Fruit fly (Drosophila melanogaster): Measurements from ENCODE around the gene Pcp.

The Pcp gene

DNA sequence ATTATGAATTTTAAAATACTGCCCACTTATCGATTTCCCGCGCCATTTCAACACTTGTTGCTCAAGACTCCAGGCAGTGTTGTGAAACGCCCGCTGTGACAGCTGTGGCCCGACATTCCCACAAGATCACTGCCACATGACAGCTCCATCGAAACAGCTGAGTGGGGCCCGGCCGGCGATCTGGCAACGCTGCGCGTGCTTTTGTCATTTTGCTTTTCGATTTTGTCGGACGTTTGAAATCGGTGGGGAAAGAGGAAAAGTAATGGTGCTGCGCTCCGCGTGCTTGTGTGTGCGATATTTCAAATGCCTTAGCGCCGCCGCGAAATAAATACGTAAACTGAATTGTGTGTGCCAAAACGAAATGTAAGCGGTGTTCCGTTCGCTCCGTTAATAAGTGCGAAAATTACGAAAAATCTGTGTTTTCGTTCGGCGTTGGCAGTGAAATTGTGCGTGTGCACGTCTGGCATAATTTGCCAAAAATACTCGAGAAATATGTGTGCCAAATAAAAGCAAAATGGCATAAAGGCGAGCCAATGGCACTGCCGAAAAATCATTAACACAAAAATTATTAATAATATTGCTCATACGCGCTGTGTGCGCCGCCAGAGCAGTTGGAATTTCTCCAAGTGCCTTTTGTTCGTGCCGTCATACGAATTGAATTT lies 20.8 kb downstream of the Pcp start (continued):
- peak; percentile 41 for TF ChIP-seq dmrt99B (tag; optimal IDR thresholded peaks at IDR 0.05)
- peak; percentile 9 for TF ChIP-seq Blimp-1 (GFP tag; optimal IDR thresholded peaks at IDR 0.05)
- TF ChIP-seq wor (GFP tag; IDR thresholded peaks at IDR 0.05), result no peak
- peak; percentile 1 for TF ChIP-seq luna (GFP tag; optimal IDR thresholded peaks at IDR 0.05)
- TF ChIP-seq vfl (GFP tag; optimal IDR thresholded peaks at IDR 0.05), result peak; percentile 34
- peak; percentile 69 for TF ChIP-seq Dbx (GFP tag; IDR thresholded peaks at IDR 0.05)
- no peak for TF ChIP-seq CG10462 (GFP tag; optimal IDR thresholded peaks at IDR 0.05)
- TF ChIP-seq CG4820 (GFP tag; optimal IDR thresholded peaks at IDR 0.05), result no peak
- TF ChIP-seq CG3726 (GFP tag; IDR thresholded peaks at IDR 0.05), result 0 out of 3 replicates have a peak, but pooled peaks have one; percentile 52
- peak; percentile 68 for TF ChIP-seq Ets65A (GFP tag)
- no peak for TF ChIP-seq Fer3 (tag; optimal IDR thresholded peaks at IDR 0.05)
- TF ChIP-seq CG6813 (GFP tag; optimal IDR thresholded peaks at IDR 0.05), result peak; percentile 59
- TF ChIP-seq Six4 (GFP tag; optimal IDR thresholded peaks at IDR 0.05), result peak; percentile 3
- TF ChIP-seq onecut (GFP tag; IDR thresholded peaks at IDR 0.05), result peak; percentile 79
- peak; percentile 3 for TF ChIP-seq CoRest (tag; optimal IDR thresholded peaks at IDR 0.05)
- TF ChIP-seq phol (tag; optimal IDR thresholded peaks at IDR 0.05), result peak; percentile 21
- peak; percentile 34 for TF ChIP-seq HLH54F (GFP tag; optimal IDR thresholded peaks at IDR 0.05)
- peak; percentile 11; the same call in 1 of the 3 replicates for TF ChIP-seq hb (GFP tag; IDR thresholded peaks at IDR 0.05; ENCODE audit: partially characterized antibody)
- no peak; the same call in 1 of the 2 replicates for TF ChIP-seq Ravus (GFP tag; IDR thresholded peaks at IDR 0.05)
- TF ChIP-seq Sry-β (GFP tag; optimal IDR thresholded peaks at IDR 0.05), result peak; percentile 22
- TF ChIP-seq sens-2 (GFP tag; IDR thresholded peaks at IDR 0.05), result no peak
- peak; percentile 42 to 57 for TF ChIP-seq dpn (GFP tag; optimal IDR thresholded peaks at IDR 0.05)
- TF ChIP-seq CG4424 (GFP tag; optimal IDR thresholded peaks at IDR 0.05), result peak; percentile 8
- TF ChIP-seq nom (GFP tag; optimal IDR thresholded peaks at IDR 0.05), result peak; percentile 31
- no peak for TF ChIP-seq CG43689 (GFP tag; IDR thresholded peaks at IDR 0.05)
- TF ChIP-seq Antp (GFP tag; optimal IDR thresholded peaks at IDR 0.05), result peak; percentile 51
- TF ChIP-seq amos (GFP tag; IDR thresholded peaks at IDR 0.05; ENCODE audit: partially characterized antibody), result peak; percentile 68; the same call in 1 of the 2 replicates
- TF ChIP-seq CG18476 (GFP tag; optimal IDR thresholded peaks at IDR 0.05), result peak; percentile 15
- peak; percentile 51 for TF ChIP-seq shn (GFP tag; optimal IDR thresholded peaks at IDR 0.05)
- TF ChIP-seq CG30020 (tag; optimal IDR thresholded peaks at IDR 0.05), result peak; percentile 20
- TF ChIP-seq ci (GFP tag; IDR thresholded peaks at IDR 0.05), result peak; percentile 89
- TF ChIP-seq jigr1 (GFP tag; IDR thresholded peaks at IDR 0.05), result 0 out of 3 replicates have a peak, but pooled peaks have one; percentile 61
- TF ChIP-seq ash1 (GFP tag; optimal IDR thresholded peaks at IDR 0.05), result peak; percentile 52
- TF ChIP-seq CG2889 (GFP tag; IDR thresholded peaks at IDR 0.05), result peak; percentile 62; the same call in 1 of the 3 replicates
- peak; percentile 70 for TF ChIP-seq CrebB (tag; optimal IDR thresholded peaks at IDR 0.05)
- TF ChIP-seq Max (GFP tag; optimal IDR thresholded peaks at IDR 0.05), result peak; percentile 36
- peak; percentile 42; the same call in 1 of the 3 replicates for TF ChIP-seq vnd (GFP tag; IDR thresholded peaks at IDR 0.05; ENCODE audit: partially characterized antibody)
- TF ChIP-seq CG10321 (GFP tag; IDR thresholded peaks at IDR 0.05), result 0 out of 2 replicates have a peak, but pooled peaks have one; percentile 6
- peak; percentile 61 for TF ChIP-seq CG10366 (GFP tag; IDR thresholded peaks at IDR 0.05)
- TF ChIP-seq stwl (tag; optimal IDR thresholded peaks at IDR 0.05), result peak; percentile 86
- TF ChIP-seq CG7556 (GFP tag; optimal IDR thresholded peaks at IDR 0.05), result peak; percentile 64
- TF ChIP-seq E2f2 (GFP tag; IDR thresholded peaks at IDR 0.05), result peak; percentile 98
- peak; percentile 41 for TF ChIP-seq CG9727 (GFP tag; optimal IDR thresholded peaks at IDR 0.05)
- TF ChIP-seq CG11398 (GFP tag; optimal IDR thresholded peaks at IDR 0.05), result peak; percentile 23
- TF ChIP-seq PHDP (tag; optimal IDR thresholded peaks at IDR 0.05), result peak; percentile 38
- peak; percentile 59; the same call in 3 of the 4 replicates for TF ChIP-seq Gug (GFP tag; IDR thresholded peaks at IDR 0.05)
- TF ChIP-seq bsh (GFP tag; optimal IDR thresholded peaks at IDR 0.05), result peak in 1 of 2 experiments; percentile 28
- TF ChIP-seq cwo (GFP tag; optimal IDR thresholded peaks at IDR 0.05), result no peak
- TF ChIP-seq Aef1 (GFP tag; IDR thresholded peaks at IDR 0.05), result peak; percentile 40
